Worm (Caenorhabditis elegans) whole organism, L2 larva: ENCODE measurements around the gene Y55F3AM.13.

ENCODE experiments used
- R02D3.7 ChIP-seq: fragments of 150-350 bp; optimal IDR thresholded peaks from 2 replicates; lab custom pipeline; 2014; ENCODE audit warnings: missing biosample characterization, missing genetic modification characterization
- ama-1 ChIP-seq: fragments of 150-350 bp; optimal IDR thresholded peaks from 2 replicates; lab custom pipeline; 2018; ENCODE audit warnings: inconsistent platforms
- ceh-82 ChIP-seq: fragments of 150-350 bp; optimal IDR thresholded peaks from 2 replicates; lab custom pipeline; 2014; ENCODE audit warnings: missing biosample characterization, missing genetic modification characterization
- elt-1 ChIP-seq: fragments of 150-350 bp; optimal IDR thresholded peaks from 2 replicates; lab custom pipeline; 2014; ENCODE audit warnings: missing biosample characterization, missing genetic modification characterization
- lsy-2 ChIP-seq, 2 experiments: fragments of 150-350 bp in 1 of 2; sonication (generic microtip) in 1 of 2; optimal IDR thresholded peaks; 2 replicates each; lab custom pipeline; 2014 to 2017; ENCODE audit warnings: missing biosample characterization in 2 of 2, missing genetic modification characterization in 2 of 2
- nhr-11 ChIP-seq: fragments of 150-350 bp; optimal IDR thresholded peaks from 2 replicates; lab custom pipeline; 2014; ENCODE audit warnings: missing biosample characterization, missing genetic modification characterization
- nhr-12 ChIP-seq: fragments of 150-350 bp; optimal IDR thresholded peaks from 2 replicates; lab custom pipeline; 2014; ENCODE audit warnings: missing biosample characterization, missing genetic modification characterization
- nhr-237 ChIP-seq: fragments of 150-350 bp; optimal IDR thresholded peaks from 2 replicates; lab custom pipeline; 2014; ENCODE audit warnings: missing biosample characterization, missing genetic modification characterization
- nhr-25 ChIP-seq: fragments of 150-350 bp; sonication (generic microtip); optimal IDR thresholded peaks from 3 replicates; lab custom pipeline; 2014; ENCODE audit warnings: missing biosample characterization, missing genetic modification characterization
- nhr-77 ChIP-seq: fragments of 150-350 bp; optimal IDR thresholded peaks from 2 replicates; lab custom pipeline; 2014; ENCODE audit warnings: missing biosample characterization, missing genetic modification characterization
- snpc-4 ChIP-seq: fragments of 150-350 bp; optimal IDR thresholded peaks from 2 replicates; lab custom pipeline; 2014; ENCODE audit warnings: missing biosample characterization, missing genetic modification characterization
- unc-55 ChIP-seq: fragments of 150-350 bp; sonication (generic microtip); optimal IDR thresholded peaks from 3 replicates; lab custom pipeline; 2014; ENCODE audit warnings: missing biosample characterization, missing genetic modification reagents, missing genetic modification characterization
- ztf-4 ChIP-seq: fragments of 150-350 bp; optimal IDR thresholded peaks from 2 replicates; lab custom pipeline; 2014; ENCODE audit warnings: missing biosample characterization, missing genetic modification characterization

- TF ChIP-seq snpc-4 (tag; lab: Kevin White, UChicago) (no peak), R02D3.7 (tag; lab: Kevin White, UChicago) (no peak), ceh-82 (tag; lab: Kevin White, UChicago) (no peak), elt-1 (tag; lab: Kevin White, UChicago) (no peak), nhr-11 (tag; lab: Kevin White, UChicago) (no peak), lsy-2 (tag; optimal IDR thresholded peaks at IDR 0.05; lab: Kevin White, UChicago) (no peak), ama-1 (lab: Kevin White, UChicago) (no peak), nhr-237 (tag; lab: Kevin White, UChicago) (no peak), ztf-4 (tag; lab: Kevin White, UChicago) (no peak), nhr-12 (tag; lab: Kevin White, UChicago) (no peak), nhr-25 (tag; lab: Kevin White, UChicago) (no peak), unc-55 (GFP tag; lab: Kevin White, UChicago) (no peak), nhr-77 (tag; lab: Kevin White, UChicago) (no peak)
Observed at ce11 chrIV:1053989-1054388, 2.1 kb downstream of the Y55F3AM.13 start.
